Worm (Caenorhabditis elegans) whole organism, early embryonic: Measurements from ENCODE around the gene pqn-76.

Experiments used
- F13C5.2 ChIP-seq: sonication (generic microtip); optimal IDR thresholded peaks from 2 replicates; lab custom pipeline; 2017; ENCODE audit warnings: mild to moderate bottlenecking, missing genetic modification characterization, inconsistent platforms, missing compliant biosample characterization
- ama-1 ChIP-seq: fragments of 150-350 bp; optimal IDR thresholded peaks from 2 replicates; lab custom pipeline; 2014
- hmbx-1 ChIP-seq: sonication (generic microtip); optimal IDR thresholded peaks from 2 replicates; lab custom pipeline; 2016; ENCODE audit warnings: mild to moderate bottlenecking, missing genetic modification characterization, missing compliant biosample characterization
- pes-1 ChIP-seq: fragments of 200-800 bp; sonication (Bioruptor generic); IDR thresholded peaks from 2 replicates; pipeline ENCODE4 v1.3.6; 2022; ENCODE audit warnings: missing genetic modification reagents, missing genetic modification characterization, missing compliant biosample characterization
- sea-1 ChIP-seq: fragments of 200-800 bp; sonication (Bioruptor generic); conservative IDR thresholded peaks from 2 replicates; pipeline ENCODE4 v1.3.6; 2022; ENCODE audit warnings: missing genetic modification characterization, missing compliant biosample characterization
- tbx-11 ChIP-seq: fragments of 200-800 bp; sonication (Bioruptor generic); IDR thresholded peaks from 2 replicates; pipeline ENCODE4 v1.3.6; 2022; ENCODE audit warnings: missing genetic modification characterization, missing compliant biosample characterization

DNA sequence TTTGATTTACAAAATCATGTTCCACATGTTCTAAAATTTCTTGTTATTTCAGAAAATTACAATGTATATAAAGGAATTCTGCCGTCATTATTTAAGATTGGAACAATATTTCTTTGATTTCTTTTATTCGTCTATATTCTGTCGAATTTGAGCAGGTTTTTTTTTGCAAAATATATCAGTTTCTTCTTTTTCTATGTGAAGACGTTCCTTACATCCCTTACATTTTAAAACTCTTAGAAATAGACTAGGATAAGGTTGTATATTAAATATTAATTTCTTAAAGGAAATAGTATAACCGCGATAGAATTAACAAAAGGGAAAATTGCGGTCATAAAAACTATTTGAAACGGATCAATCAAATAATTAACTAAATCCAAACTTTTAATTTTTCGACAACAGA, 10.0 kb downstream of the pqn-76 start:
- TF ChIP-seq pes-1 (no peak), hmbx-1 (tag; lab: Kevin White, UChicago) (no peak), ama-1 (no peak), sea-1 (no peak), F13C5.2 (tag; lab: Kevin White, UChicago) (no peak), tbx-11 (no peak)
